Fruit fly (Drosophila melanogaster): ENCODE data around the gene CG1494.

The CG1494 gene

DNA sequence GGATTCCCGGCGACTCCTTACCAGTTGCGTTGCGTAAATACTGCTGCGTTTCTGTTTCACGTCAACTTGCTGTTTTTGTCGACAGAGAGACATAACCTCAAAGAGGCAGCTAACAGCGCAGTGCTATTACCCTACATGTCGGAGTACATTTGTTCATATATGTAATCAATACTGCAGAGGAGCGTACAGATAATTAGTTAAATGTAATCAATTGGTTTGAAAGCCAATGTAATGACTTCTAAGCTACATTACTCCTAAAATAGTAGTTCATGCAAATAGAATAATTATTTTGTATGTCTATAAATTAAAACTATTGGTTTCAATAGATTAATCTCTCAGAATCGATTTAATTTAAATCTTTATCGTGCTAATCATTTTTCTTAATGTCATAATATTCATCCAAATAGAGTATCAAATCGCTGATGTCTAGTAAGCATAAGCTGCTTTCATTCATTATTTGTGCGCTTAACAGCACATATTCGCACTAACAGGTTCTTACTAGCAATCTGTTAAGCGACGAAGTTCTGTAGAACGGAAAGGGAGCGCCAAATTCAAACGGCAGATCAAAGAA is 34.2 kb downstream of the CG1494 start, which contains the start of the genes SLIRP1 and anox:
Gene SLIRP1 (minus strand): TSS at position 95 of the 571 bp plus-strand sequence.
Gene anox (minus strand): TSS at position 95 of the 571 bp plus-strand sequence.
- TF ChIP-seq psq (optimal IDR thresholded peaks at IDR 0.05) (no peak), CG8478 (optimal IDR thresholded peaks at IDR 0.05) (no peak), EcR (GFP tag; optimal IDR thresholded peaks at IDR 0.05) (no peak), pan (optimal IDR thresholded peaks at IDR 0.05) (no peak), usp (GFP tag; optimal IDR thresholded peaks at IDR 0.05) (no peak), Dll (optimal IDR thresholded peaks at IDR 0.05) (no peak)

DNA sequence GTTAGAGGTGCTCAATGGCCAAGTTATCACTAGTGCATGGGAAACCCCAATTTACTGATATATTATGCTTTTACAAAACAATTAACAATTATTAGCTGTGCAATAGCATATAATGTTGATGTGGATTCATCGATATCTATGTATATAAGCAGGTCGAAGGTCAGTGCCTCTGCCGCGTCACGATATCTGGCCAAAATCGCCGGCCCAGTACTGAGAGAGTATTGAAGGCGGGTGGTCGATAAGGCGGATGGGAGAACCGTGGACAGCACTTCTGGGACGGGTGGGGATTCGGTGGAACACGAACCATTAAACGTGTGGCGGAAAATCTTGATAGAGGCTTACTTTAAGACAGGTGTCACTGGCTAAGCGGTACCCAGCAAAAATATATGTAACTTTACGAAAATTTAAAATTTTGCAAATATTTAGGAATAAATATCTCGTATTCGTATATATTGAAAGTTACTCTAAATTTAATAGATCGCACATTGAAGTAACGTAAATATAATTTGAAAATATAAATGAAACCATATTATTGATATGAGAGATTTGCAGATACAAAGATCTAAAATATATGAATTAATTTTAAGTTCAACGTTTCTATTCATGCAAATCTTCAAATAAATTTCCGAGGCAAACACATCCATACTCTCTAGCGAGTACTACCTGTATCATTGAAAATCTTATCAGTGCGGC is 37.3 kb downstream of the CG1494 start:
- no peak for TF ChIP-seq usp (GFP tag; optimal IDR thresholded peaks at IDR 0.05)
- no peak for TF ChIP-seq pan (optimal IDR thresholded peaks at IDR 0.05)
- no peak for TF ChIP-seq psq (optimal IDR thresholded peaks at IDR 0.05)
- no peak for TF ChIP-seq Dll (optimal IDR thresholded peaks at IDR 0.05)
- no peak for TF ChIP-seq CG8478 (optimal IDR thresholded peaks at IDR 0.05)
- TF ChIP-seq EcR (GFP tag; optimal IDR thresholded peaks at IDR 0.05) = no peak

DNA sequence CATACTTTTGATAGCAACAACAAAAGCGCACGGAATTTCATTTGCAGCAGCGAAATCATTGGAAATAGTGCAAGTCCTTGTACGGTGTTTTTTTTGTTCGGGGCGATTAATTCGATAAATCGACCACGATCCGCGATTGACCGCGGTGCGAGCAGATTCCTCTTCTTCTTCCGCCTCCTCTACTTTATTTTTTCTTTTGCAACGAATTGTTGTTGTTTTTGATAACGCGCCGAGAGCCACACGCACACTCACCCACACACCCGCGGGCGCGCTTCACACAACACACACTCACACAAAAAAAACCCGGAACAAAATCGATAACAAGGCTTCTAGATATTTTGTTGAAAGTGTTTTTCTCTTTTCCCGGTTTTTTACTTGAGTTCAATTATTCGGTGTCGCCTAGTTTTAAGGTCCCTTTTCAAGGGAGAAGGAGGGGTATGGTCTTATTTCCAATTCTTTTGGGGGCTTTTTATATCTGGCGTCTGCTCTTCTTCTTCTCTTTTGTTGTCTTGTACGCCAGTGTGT is 38.1 kb downstream of the CG1494 start:
- TF ChIP-seq CG8478 (optimal IDR thresholded peaks at IDR 0.05) = no peak
- TF ChIP-seq Dll (optimal IDR thresholded peaks at IDR 0.05) = no peak
- no peak for TF ChIP-seq pan (optimal IDR thresholded peaks at IDR 0.05)
- TF ChIP-seq EcR (GFP tag; optimal IDR thresholded peaks at IDR 0.05) = no peak
- no peak for TF ChIP-seq usp (GFP tag; optimal IDR thresholded peaks at IDR 0.05)
- TF ChIP-seq psq (optimal IDR thresholded peaks at IDR 0.05) = no peak

DNA sequence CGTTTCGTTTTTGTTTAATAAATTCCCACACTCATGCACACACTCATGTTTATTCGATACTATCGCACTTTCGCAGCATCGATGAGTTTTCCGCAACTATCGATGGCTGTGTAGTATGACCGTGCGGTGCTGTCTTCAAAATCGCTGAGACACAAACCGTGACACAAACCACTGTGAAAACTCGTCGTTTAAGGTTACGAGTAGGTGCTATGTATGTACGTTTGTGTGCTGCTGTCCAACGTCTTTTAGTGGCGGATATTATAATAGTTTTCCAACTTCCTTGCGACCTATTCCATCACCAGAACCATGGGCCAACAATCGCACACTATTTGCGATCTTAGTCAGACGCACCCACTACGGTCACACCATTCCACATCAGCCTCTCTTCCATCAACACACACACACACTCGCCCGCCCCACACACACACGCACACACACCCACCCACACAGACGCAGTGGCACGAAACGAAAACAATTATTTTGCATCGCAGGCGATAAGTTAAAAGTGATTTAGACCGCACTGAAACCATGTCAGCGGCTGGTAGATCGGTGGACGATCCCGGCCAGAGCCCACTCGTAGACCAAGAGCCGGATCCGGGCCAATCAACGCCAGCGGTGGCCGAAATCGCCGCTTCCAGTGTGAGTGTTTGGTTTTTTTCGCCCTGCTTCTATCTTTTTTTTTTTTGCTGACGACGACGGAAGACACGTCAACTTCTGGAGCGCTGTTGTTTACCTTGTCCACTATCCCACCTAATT is 39.0 kb downstream of the CG1494 start, which contains the start of the genes Dd and CG1486:
Gene Dd (minus strand): TSS at position 77 of the 756 bp plus-strand sequence.
Gene CG1486 (plus strand): TSS at position 114 of the 756 bp plus-strand sequence.
- TF ChIP-seq usp (GFP tag; optimal IDR thresholded peaks at IDR 0.05) (no peak), Dll (optimal IDR thresholded peaks at IDR 0.05) (no peak)

DNA sequence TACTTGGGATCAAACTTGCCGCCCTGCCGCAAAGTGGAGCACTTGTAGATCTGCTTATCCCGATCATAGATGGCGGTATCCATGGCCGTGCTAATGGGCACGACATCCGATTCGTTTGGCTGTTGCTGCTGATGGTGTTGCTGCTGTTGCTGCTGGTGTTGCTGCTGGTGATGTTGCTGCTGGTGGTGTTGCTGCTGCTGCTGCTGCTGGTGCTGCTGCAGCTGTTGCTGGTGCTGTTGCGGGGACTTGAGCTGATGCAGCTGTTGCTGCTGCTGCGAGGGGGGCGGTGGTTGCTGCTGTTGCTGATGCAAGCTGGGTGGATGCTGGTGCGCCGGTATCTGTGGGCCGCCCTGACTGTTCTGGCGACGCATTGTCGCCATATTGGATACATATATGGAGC is 48.0 kb downstream of the CG1494 start:
- no peak for TF ChIP-seq Dll (optimal IDR thresholded peaks at IDR 0.05)

DNA sequence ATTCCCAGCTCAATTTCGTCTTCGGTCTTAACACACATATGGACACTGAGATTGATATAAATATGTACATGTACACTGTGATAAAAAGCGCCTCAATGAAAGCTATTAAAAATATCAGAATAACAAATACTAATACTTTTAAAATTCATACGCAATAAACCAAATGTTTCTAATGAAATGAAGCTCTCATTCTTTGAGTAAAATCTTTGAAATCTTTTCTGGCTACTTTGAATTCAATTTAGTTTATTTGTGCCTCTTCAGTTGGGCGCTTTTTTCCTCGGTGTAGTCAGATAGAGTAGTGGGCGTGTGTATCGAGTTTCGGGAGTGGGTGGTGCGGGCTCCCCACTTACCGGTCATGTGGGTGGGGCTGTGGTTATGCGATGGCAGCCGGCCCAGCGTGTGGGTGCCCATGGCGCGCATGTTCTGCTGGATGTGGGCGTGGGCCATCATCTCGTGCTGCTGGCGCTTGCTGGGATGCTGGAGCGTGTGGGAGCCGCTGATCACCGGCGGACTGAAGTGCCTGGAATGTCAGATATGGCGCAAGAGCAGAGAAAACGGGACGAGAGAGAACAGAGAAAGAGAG is 49.5 kb downstream of the CG1494 start:
- TF ChIP-seq Dll (optimal IDR thresholded peaks at IDR 0.05) (no peak), usp (GFP tag; optimal IDR thresholded peaks at IDR 0.05) (no peak), EcR (GFP tag; optimal IDR thresholded peaks at IDR 0.05) (no peak), pan (optimal IDR thresholded peaks at IDR 0.05) (no peak), psq (optimal IDR thresholded peaks at IDR 0.05) (no peak), CG8478 (optimal IDR thresholded peaks at IDR 0.05) (no peak)

DNA sequence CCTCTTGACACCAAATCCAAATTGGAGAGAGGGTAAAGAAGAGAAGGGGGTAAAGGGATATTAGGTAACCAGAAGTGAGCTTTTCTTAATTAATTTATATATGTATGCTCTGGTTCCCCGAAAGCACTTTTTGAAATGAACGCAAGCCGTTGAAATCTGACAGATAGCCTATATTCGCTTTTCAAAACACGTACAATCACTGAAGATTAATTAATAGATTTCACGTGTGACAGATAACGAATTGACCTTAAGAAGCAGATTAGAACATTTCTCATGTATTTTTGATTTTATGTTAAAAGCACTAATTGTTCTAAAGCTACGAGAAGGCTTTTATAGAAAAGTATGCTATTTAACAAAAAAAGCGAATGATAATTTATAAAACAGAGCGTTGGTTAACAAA is 52.0 kb downstream of the CG1494 start:
- TF ChIP-seq EcR (GFP tag; optimal IDR thresholded peaks at IDR 0.05) (no peak), CG8478 (optimal IDR thresholded peaks at IDR 0.05) (no peak), Dll (optimal IDR thresholded peaks at IDR 0.05) (no peak)

DNA sequence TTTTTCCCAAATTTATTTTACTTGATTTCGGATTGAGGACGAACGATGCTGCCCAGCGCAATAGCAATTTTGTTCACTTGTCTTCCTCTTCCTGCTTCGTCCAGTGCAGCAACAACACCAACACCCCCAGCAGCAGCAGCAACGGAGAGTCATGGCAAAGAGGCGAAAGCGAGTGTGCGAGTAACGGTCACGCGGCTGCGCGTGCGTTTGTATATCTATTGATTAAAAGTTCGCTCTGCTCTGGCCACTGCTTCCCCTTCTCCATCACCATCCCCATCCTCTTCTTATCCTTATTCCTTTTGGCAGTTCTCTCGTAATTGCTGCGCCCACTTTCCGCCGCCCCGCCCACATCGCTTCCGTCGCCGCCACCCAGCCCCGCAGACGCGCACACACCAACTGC is 53.1 kb downstream of the CG1494 start:
- TF ChIP-seq CG8478 (optimal IDR thresholded peaks at IDR 0.05) (no peak), Dll (optimal IDR thresholded peaks at IDR 0.05) (no peak), pan (optimal IDR thresholded peaks at IDR 0.05) (no peak), EcR (GFP tag; optimal IDR thresholded peaks at IDR 0.05) (no peak), psq (optimal IDR thresholded peaks at IDR 0.05) (no peak), usp (GFP tag; optimal IDR thresholded peaks at IDR 0.05) (no peak)

DNA sequence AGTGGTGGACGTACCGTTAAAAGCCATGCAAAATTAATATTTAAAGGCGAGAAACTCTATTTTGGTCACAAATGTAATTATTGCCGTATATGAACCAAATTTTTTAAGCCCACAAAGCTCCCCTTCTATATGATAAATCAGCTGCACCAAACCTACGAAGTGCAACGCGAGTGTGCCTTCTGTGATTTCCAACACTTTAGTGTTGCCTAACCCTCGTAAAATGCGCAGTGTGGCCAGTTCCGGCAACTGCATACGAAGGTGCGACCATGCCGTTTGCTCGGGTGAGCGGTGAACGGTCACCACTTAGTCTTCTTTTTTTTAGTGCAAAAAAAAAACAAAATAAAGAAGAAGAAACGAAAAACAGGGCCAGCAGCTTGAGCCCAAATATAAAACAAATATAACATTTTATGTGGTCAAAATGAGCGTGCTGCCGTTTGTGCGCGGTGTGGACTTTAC is 54.4 kb downstream of the CG1494 start, which contains the start of the genes tty and fliI:
Gene tty (minus strand): TSS at position 201 of the 456 bp plus-strand sequence.
Gene fliI (plus strand): TSS at position 266 of the 456 bp plus-strand sequence.
- TF ChIP-seq usp (GFP tag; optimal IDR thresholded peaks at IDR 0.05) = no peak
- no peak for TF ChIP-seq CG8478 (optimal IDR thresholded peaks at IDR 0.05)
- TF ChIP-seq Dll (optimal IDR thresholded peaks at IDR 0.05) = no peak
- no peak for TF ChIP-seq psq (optimal IDR thresholded peaks at IDR 0.05)
- TF ChIP-seq pan (optimal IDR thresholded peaks at IDR 0.05) = no peak
- TF ChIP-seq EcR (GFP tag; optimal IDR thresholded peaks at IDR 0.05) = no peak
